Worm (Caenorhabditis elegans) whole organism, L4 larva: Measurements from ENCODE around the gene cyp-13A6.
A peak's percentile ranks its signal among the peaks of the same experiment; 100 is the strongest.

Experiments
- ZK546.5 ChIP-seq, 2 experiments: sonication (generic microtip); optimal IDR thresholded peaks; 2 replicates each; lab custom pipeline; 2017; ENCODE audit warnings: missing biosample characterization in 2 of 2, missing genetic modification characterization in 2 of 2
- ama-1 ChIP-seq: fragments of 150-350 bp; optimal IDR thresholded peaks from 2 replicates; lab custom pipeline; 2014; ENCODE audit warnings: inconsistent platforms, mixed read lengths
- egl-27 ChIP-seq: sonication (generic microtip); optimal IDR thresholded peaks from 3 replicates; lab custom pipeline; 2017; ENCODE audit warnings: missing biosample characterization, missing genetic modification reagents, missing genetic modification characterization
- fkh-10 ChIP-seq: fragments of 150-350 bp; optimal IDR thresholded peaks from 2 replicates; lab custom pipeline; 2014; ENCODE audit warnings: missing biosample characterization, missing genetic modification reagents, missing genetic modification characterization
- mes-2 ChIP-seq: sonication (generic microtip); optimal IDR thresholded peaks from 2 replicates; lab custom pipeline; 2016; ENCODE audit warnings: missing genotype, mild to moderate bottlenecking, missing genetic modification characterization, missing compliant biosample characterization; ENCODE audit not compliant: poor library complexity, severe bottlenecking
- nhr-28 ChIP-seq: fragments of 150-350 bp; optimal IDR thresholded peaks from 2 replicates; lab custom pipeline; 2014; ENCODE audit warnings: missing biosample characterization, missing genetic modification characterization
- skn-1 ChIP-seq: fragments of 150-350 bp; optimal IDR thresholded peaks from 2 replicates; lab custom pipeline; 2014; ENCODE audit warnings: missing biosample characterization, missing genetic modification characterization
- snpc-4 ChIP-seq: fragments of 150-350 bp; optimal IDR thresholded peaks from 2 replicates; lab custom pipeline; 2014; ENCODE audit warnings: missing biosample characterization, missing genetic modification characterization

DNA sequence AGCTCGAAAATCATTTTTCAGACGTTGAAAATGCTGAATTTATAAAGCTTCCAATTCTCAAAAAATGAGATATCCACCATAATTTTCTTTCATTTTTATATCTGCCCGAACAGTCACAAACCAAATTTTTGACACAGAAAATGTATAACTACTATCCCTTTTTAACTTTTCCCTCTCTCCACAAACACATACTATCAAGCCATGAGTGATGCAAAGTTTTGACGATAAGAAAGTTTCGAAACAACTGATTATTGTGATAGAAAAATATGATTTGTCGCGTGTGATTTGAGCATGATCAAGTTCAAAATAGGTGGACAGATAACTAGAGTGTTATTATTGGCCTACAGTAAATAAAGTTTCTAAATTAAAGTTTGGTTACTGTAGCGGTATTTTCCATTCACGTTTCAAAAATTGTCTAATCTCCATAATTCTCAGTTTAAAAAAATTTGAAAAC lies 4.9 kb upstream of the cyp-13A6 start, which contains the start of gene cyp-13A8:
- TF ChIP-seq skn-1 (tag; lab: Kevin White, UChicago) = no peak
- TF ChIP-seq mes-2 (tag; lab: Kevin White, UChicago) = no peak
- no peak for TF ChIP-seq ama-1 (lab: Kevin White, UChicago)
- TF ChIP-seq fkh-10 (GFP tag; lab: Kevin White, UChicago) = no peak
- peak; percentile 78 for TF ChIP-seq nhr-28 (tag; lab: Kevin White, UChicago)
- no peak for TF ChIP-seq snpc-4 (tag; lab: Kevin White, UChicago)
- no peak for TF ChIP-seq ZK546.5 (tag; optimal IDR thresholded peaks at IDR 0.05; lab: Kevin White, UChicago)
- no peak for TF ChIP-seq egl-27 (tag; lab: Kevin White, UChicago)
